Fruit fly (Drosophila melanogaster) whole organism, prepupa: ENCODE measurements around the gene CG18649.

Experiments used
- CG15336 ChIP-seq: fragments of 200-800 bp; sonication (Bioruptor generic); IDR thresholded peaks from 2 replicates; pipeline ENCODE4 v1.3.6; 2022; ENCODE audit warnings: missing biosample characterization, missing genetic modification characterization
- CG1621 ChIP-seq: fragments of 200-800 bp; sonication (Bioruptor generic); optimal IDR thresholded peaks from 3 replicates; lab custom pipeline; 2018; ENCODE audit warnings: missing biosample characterization, mild to moderate bottlenecking, missing genetic modification characterization
- CG6854 ChIP-seq: fragments of 200-800 bp; sonication (Bioruptor generic); optimal IDR thresholded peaks from 2 replicates; lab custom pipeline; 2017; ENCODE audit warnings: missing biosample characterization, mild to moderate bottlenecking, missing genetic modification characterization
- Eip93F ChIP-seq: fragments of 200-800 bp; sonication (Bioruptor generic); optimal IDR thresholded peaks from 2 replicates; lab custom pipeline; 2016; ENCODE audit warnings: missing biosample characterization, mild to moderate bottlenecking, missing genetic modification characterization
- Hr38 ChIP-seq: sonication (Bioruptor generic); optimal IDR thresholded peaks from 2 replicates; lab custom pipeline; 2016; ENCODE audit warnings: missing biosample characterization, missing genetic modification characterization
- OdsH ChIP-seq: fragments of 200-800 bp; sonication (Bioruptor generic); optimal IDR thresholded peaks from 3 replicates; lab custom pipeline; 2016; ENCODE audit warnings: missing biosample characterization, missing genetic modification characterization
- Sox15 ChIP-seq: fragments of 200-800 bp; sonication (Bioruptor generic); optimal IDR thresholded peaks from 3 replicates; lab custom pipeline; 2016; ENCODE audit warnings: missing biosample characterization, missing genetic modification characterization
- achi ChIP-seq: fragments of 200-800 bp; sonication (Bioruptor generic); optimal IDR thresholded peaks from 3 replicates; lab custom pipeline; 2016; ENCODE audit warnings: missing biosample characterization, missing genetic modification characterization
- cyc ChIP-seq: fragments of 200-800 bp; sonication (Bioruptor generic); optimal IDR thresholded peaks from 3 replicates; lab custom pipeline; 2016; ENCODE audit warnings: missing biosample characterization, missing genetic modification characterization
- spab ChIP-seq: fragments of 200-800 bp; sonication (Bioruptor generic); optimal IDR thresholded peaks from 2 replicates; lab custom pipeline; 2017; ENCODE audit warnings: missing biosample characterization, mild to moderate bottlenecking, missing genetic modification characterization, missing genetic modification reagents

DNA sequence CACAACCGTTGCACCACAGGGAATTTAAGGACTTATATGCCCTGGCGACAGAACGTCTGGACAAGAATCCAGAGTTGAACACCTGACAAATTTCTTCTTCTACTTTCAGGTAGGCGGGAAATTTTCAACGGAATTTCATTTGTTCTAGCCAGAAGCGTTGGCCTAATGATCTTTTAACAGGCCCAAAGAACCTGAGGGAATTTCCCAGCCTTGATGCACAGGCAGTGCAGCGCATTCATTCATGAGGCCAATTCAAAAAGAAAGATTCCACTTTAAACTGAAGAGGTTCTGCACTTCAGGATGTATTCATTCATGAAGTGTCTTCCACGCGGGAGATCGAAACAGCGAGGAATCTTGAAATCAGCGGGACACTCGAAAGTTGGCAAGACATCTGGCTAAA is 14.4 kb downstream of the CG18649 start:
- TF ChIP-seq CG6854 (GFP tag; lab: Kevin White, UChicago) (no peak), Sox15 (GFP tag; lab: Kevin White, UChicago) (no peak), cyc (GFP tag; lab: Kevin White, UChicago) (no peak), OdsH (GFP tag; lab: Kevin White, UChicago) (no peak), CG1621 (tag; lab: Kevin White, UChicago) (no peak), spab (GFP tag; lab: Kevin White, UChicago) (no peak), achi (GFP tag; lab: Kevin White, UChicago) (no peak), CG15336 (GFP tag; lab: Robert Waterston, UW) (no peak), Hr38 (GFP tag; lab: Kevin White, UChicago) (no peak), Eip93F (GFP tag; lab: Kevin White, UChicago) (no peak)
